Fruit fly (Drosophila melanogaster) whole organism, embryonic: ENCODE measurements around the gene HemK1.

Experiments
- CG10147 ChIP-seq: fragments of 200-800 bp; sonication (Bioruptor generic); optimal IDR thresholded peaks from 2 replicates; lab custom pipeline; 2019; ENCODE audit warnings: missing biosample characterization, mild to moderate bottlenecking, missing genetic modification characterization, moderate library complexity
- CG13296 ChIP-seq: fragments of 200-800 bp; sonication (Bioruptor generic); optimal IDR thresholded peaks from 3 replicates; lab custom pipeline; 2018; ENCODE audit warnings: missing biosample characterization, mild to moderate bottlenecking, missing genetic modification characterization
- CG17802 ChIP-seq: fragments of 200-800 bp; sonication (Bioruptor generic); optimal IDR thresholded peaks from 2 replicates; lab custom pipeline; 2018; ENCODE audit warnings: missing biosample characterization, mild to moderate bottlenecking, missing genetic modification characterization, moderate library complexity
- CG17912 ChIP-seq: fragments of 200-800 bp; sonication (Bioruptor generic); optimal IDR thresholded peaks from 2 replicates; lab custom pipeline; 2018; ENCODE audit warnings: missing biosample characterization, mild to moderate bottlenecking, missing genetic modification characterization
- CG1792 ChIP-seq: fragments of 200-800 bp; sonication (Bioruptor generic); optimal IDR thresholded peaks from 2 replicates; lab custom pipeline; 2016; ENCODE audit warnings: missing biosample characterization, missing genetic modification characterization
- CG2120 ChIP-seq: fragments of 200-800 bp; sonication (Bioruptor generic); optimal IDR thresholded peaks from 3 replicates; lab custom pipeline; 2016; ENCODE audit warnings: missing biosample characterization, missing genetic modification characterization
- CG2678 ChIP-seq: fragments of 200-800 bp; sonication (Bioruptor generic); optimal IDR thresholded peaks from 3 replicates; lab custom pipeline; 2019; ENCODE audit warnings: missing biosample characterization, mild to moderate bottlenecking, missing genetic modification characterization, moderate library complexity
- CG31441 ChIP-seq: fragments of 200-800 bp; sonication (Bioruptor generic); IDR thresholded peaks from 2 replicates; pipeline ENCODE4 v1.3.6; 2022; ENCODE audit warnings: missing biosample characterization, missing genetic modification characterization
- CG34224 ChIP-seq: fragments of 200-800 bp; sonication (Bioruptor generic); IDR thresholded peaks from 3 replicates; pipeline ENCODE4 v1.3.6; 2022; ENCODE audit warnings: missing biosample characterization, missing genetic modification characterization; ENCODE audit not compliant: partially characterized antibody
- CG34422 ChIP-seq: fragments of 200-800 bp; sonication (Bioruptor generic); IDR thresholded peaks from 3 replicates; pipeline ENCODE4 v1.3.6; 2022; ENCODE audit warnings: missing biosample characterization, missing genetic modification characterization
- CG6765 ChIP-seq: fragments of 200-800 bp; sonication (Bioruptor generic); optimal IDR thresholded peaks from 3 replicates; lab custom pipeline; 2017; ENCODE audit warnings: missing biosample characterization, mild to moderate bottlenecking, missing genetic modification characterization
- CG8089 ChIP-seq: fragments of 200-800 bp; sonication (Bioruptor generic); optimal IDR thresholded peaks from 3 replicates; lab custom pipeline; 2016; ENCODE audit warnings: missing biosample characterization, missing genetic modification characterization
- CG9817 ChIP-seq: fragments of 200-800 bp; sonication (Bioruptor generic); optimal IDR thresholded peaks from 2 replicates; lab custom pipeline; 2018; ENCODE audit warnings: missing biosample characterization, mild to moderate bottlenecking, missing genetic modification characterization, moderate library complexity
- CTCF ChIP-seq: fragments of 200-800 bp; sonication (Bioruptor generic); optimal IDR thresholded peaks from 2 replicates; lab custom pipeline; 2017; ENCODE audit warnings: missing biosample characterization, mild to moderate bottlenecking, missing genetic modification characterization, moderate library complexity
- E2f1 ChIP-seq: fragments of 200-800 bp; sonication (Bioruptor generic); IDR thresholded peaks from 2 replicates; pipeline ENCODE4 v1.3.6; 2022; ENCODE audit warnings: missing biosample characterization, missing genetic modification characterization
- E2f2 ChIP-seq: fragments of 200-800 bp; sonication (Bioruptor generic); IDR thresholded peaks from 2 replicates; pipeline ENCODE4 v1.3.6; 2022; ENCODE audit warnings: missing biosample characterization, missing genetic modification characterization
- Eip74EF ChIP-seq, 2 experiments: fragments of 200-800 bp in 1 of 2; fragments of >200 bp in 1 of 2; sonication (Bioruptor generic) in 1 of 2; optimal IDR thresholded peaks; 2 replicates each; lab custom pipeline; 2017 to 2019; ENCODE audit warnings: missing biosample characterization in 2 of 2, missing genetic modification characterization in 2 of 2, mild to moderate bottlenecking in 1 of 2, moderate library complexity in 1 of 2
- HLHmδ ChIP-seq: fragments of 200-800 bp; sonication (Bioruptor generic); optimal IDR thresholded peaks from 2 replicates; lab custom pipeline; 2018; ENCODE audit warnings: missing biosample characterization, mild to moderate bottlenecking, missing genetic modification characterization, moderate library complexity
- Hr78 ChIP-seq, 2 experiments: fragments of 200-800 bp in 1 of 2; fragments of >200 bp in 1 of 2; sonication (Bioruptor generic) in 1 of 2; optimal IDR thresholded peaks; 2 replicates each; lab custom pipeline; 2017 to 2019; ENCODE audit warnings: missing biosample characterization in 2 of 2, missing genetic modification characterization in 2 of 2, mild to moderate bottlenecking in 1 of 2, moderate library complexity in 1 of 2
- NC2β ChIP-seq: fragments of 200-800 bp; sonication (Bioruptor generic); optimal IDR thresholded peaks from 2 replicates; lab custom pipeline; 2016; ENCODE audit warnings: missing biosample characterization, missing genetic modification characterization
- Rfx ChIP-seq: fragments of 200-800 bp; sonication (Bioruptor generic); IDR thresholded peaks from 2 replicates; pipeline ENCODE4 v1.3.6; 2022; ENCODE audit warnings: missing biosample characterization, missing genetic modification characterization
- Sin3A ChIP-seq: fragments of >200 bp; optimal IDR thresholded peaks from 2 replicates; lab custom pipeline; 2018
- Xbp1 ChIP-seq: fragments of 200-800 bp; sonication (Bioruptor generic); optimal IDR thresholded peaks from 3 replicates; lab custom pipeline; 2016; ENCODE audit warnings: missing biosample characterization, mild to moderate bottlenecking, missing genetic modification characterization
- btn ChIP-seq: fragments of 200-800 bp; sonication (Bioruptor generic); optimal IDR thresholded peaks from 2 replicates; lab custom pipeline; 2016; ENCODE audit warnings: missing biosample characterization, missing genetic modification characterization
- cas ChIP-seq: fragments of 200-800 bp; sonication (Bioruptor generic); IDR thresholded peaks from 2 replicates; pipeline ENCODE4 v1.3.6; 2022; ENCODE audit warnings: missing biosample characterization, missing genetic modification characterization
- chm ChIP-seq: fragments of 200-800 bp; sonication (Bioruptor generic); IDR thresholded peaks from 2 replicates; pipeline ENCODE4 v1.3.6; 2022; ENCODE audit warnings: missing biosample characterization, missing genetic modification characterization
- ci ChIP-seq: fragments of 200-800 bp; sonication (Bioruptor generic); IDR thresholded peaks from 3 replicates; pipeline ENCODE4 v1.3.6; 2022; ENCODE audit warnings: missing biosample characterization, missing genetic modification characterization
- dysf ChIP-seq: fragments of 200-800 bp; sonication (Bioruptor generic); IDR thresholded peaks from 3 replicates; pipeline ENCODE4 v1.3.6; 2022; ENCODE audit warnings: missing biosample characterization, missing genetic modification characterization
- en ChIP-seq: fragments of 200-800 bp; sonication (Bioruptor generic); optimal IDR thresholded peaks from 2 replicates; lab custom pipeline; 2016; ENCODE audit warnings: missing biosample characterization, missing genetic modification characterization
- exex ChIP-seq: fragments of 200-800 bp; sonication (Bioruptor generic); optimal IDR thresholded peaks from 4 replicates; lab custom pipeline; 2018; ENCODE audit warnings: missing biosample characterization, mild to moderate bottlenecking, missing genetic modification characterization, moderate library complexity
- ftz-f1 ChIP-seq: fragments of 200-800 bp; sonication (Bioruptor generic); optimal IDR thresholded peaks from 2 replicates; lab custom pipeline; 2016; ENCODE audit warnings: missing biosample characterization, missing genetic modification characterization
- gcm2 ChIP-seq: fragments of 200-800 bp; sonication (Bioruptor generic); optimal IDR thresholded peaks from 2 replicates; lab custom pipeline; 2016; ENCODE audit warnings: missing biosample characterization, missing genetic modification characterization
- gfzf ChIP-seq: fragments of 200-800 bp; sonication (Bioruptor generic); optimal IDR thresholded peaks from 2 replicates; lab custom pipeline; 2016; ENCODE audit warnings: missing biosample characterization, mild to moderate bottlenecking, missing genetic modification characterization, moderate library complexity
- hb ChIP-seq: fragments of 200-800 bp; sonication (Bioruptor generic); IDR thresholded peaks from 3 replicates; pipeline ENCODE4 v1.3.6; 2022; ENCODE audit warnings: missing biosample characterization, missing genetic modification characterization; ENCODE audit not compliant: partially characterized antibody
- luna ChIP-seq: fragments of 200-800 bp; sonication (Bioruptor generic); optimal IDR thresholded peaks from 2 replicates; lab custom pipeline; 2016; ENCODE audit warnings: missing biosample characterization, missing genetic modification characterization
- pita ChIP-seq: fragments of 200-800 bp; sonication (Bioruptor generic); optimal IDR thresholded peaks from 2 replicates; lab custom pipeline; 2017; ENCODE audit warnings: missing biosample characterization, mild to moderate bottlenecking, missing genetic modification characterization
- sc ChIP-seq, 3 experiments: fragments of >200 bp in 2 of 3; fragments of 200-800 bp in 1 of 3; sonication (Bioruptor generic) in 1 of 3; optimal IDR thresholded peaks; 2 replicates in 2 of 3; 3 replicates in 1 of 3; lab custom pipeline; 2017; ENCODE audit warnings: mild to moderate bottlenecking in 1 of 3, missing biosample characterization in 1 of 3, missing genetic modification characterization in 1 of 3, missing genetic modification reagents in 1 of 3
- slbo ChIP-seq: fragments of 200-800 bp; sonication (Bioruptor generic); IDR thresholded peaks from 2 replicates; pipeline ENCODE4 v1.3.6; 2022; ENCODE audit warnings: missing biosample characterization, missing genetic modification characterization
- tll ChIP-seq, 2 experiments: fragments of 200-800 bp in 1 of 2; fragments of >200 bp in 1 of 2; sonication (Bioruptor generic) in 1 of 2; optimal IDR thresholded peaks; 2 replicates each; lab custom pipeline; 2017 to 2019; ENCODE audit warnings: missing biosample characterization in 2 of 2, missing genetic modification characterization in 2 of 2, mild to moderate bottlenecking in 1 of 2, moderate library complexity in 1 of 2
- tna ChIP-seq: fragments of 200-800 bp; sonication (Bioruptor generic); IDR thresholded peaks from 2 replicates; pipeline ENCODE4 v1.3.6; 2022; ENCODE audit warnings: missing biosample characterization, missing genetic modification characterization; ENCODE audit not compliant: partially characterized antibody
- zf30C ChIP-seq: fragments of 200-800 bp; sonication (Bioruptor generic); optimal IDR thresholded peaks from 3 replicates; lab custom pipeline; 2018; ENCODE audit warnings: missing biosample characterization, mild to moderate bottlenecking, missing genetic modification characterization

Gene HemK1

dm6 chr2L:6498448-6498847 is 30.9 kb upstream of the HemK1 start, which contains the start of gene CG31637 (continued):
- TF ChIP-seq NC2β (GFP tag; lab: Kevin White, UChicago): peak; percentile 37
- peak; percentile 4 for TF ChIP-seq CG17912 (GFP tag; lab: Kevin White, UChicago)
- TF ChIP-seq en (GFP tag; lab: Kevin White, UChicago): no peak
- TF ChIP-seq CG8089 (GFP tag; lab: Kevin White, UChicago): peak; percentile 2
- TF ChIP-seq CG9817 (tag; lab: Kevin White, UChicago): peak; percentile 17
- no peak for TF ChIP-seq E2f1 (GFP tag; lab: Robert Waterston, UW)
- peak; percentile 81 for TF ChIP-seq pita (GFP tag; lab: Kevin White, UChicago)
- peak; percentile 43; the same call in 1 of the 2 replicates for TF ChIP-seq tna
- peak; percentile 59; the same call in 1 of the 2 replicates for TF ChIP-seq CG31441 (GFP tag; lab: Robert Waterston, UW)
- peak; percentile 39 for TF ChIP-seq HLHmδ (GFP tag; lab: Kevin White, UChicago)
- peak; percentile 39; the same call in 1 of the 2 replicates for TF ChIP-seq cas (GFP tag; lab: Robert Waterston, UW)
- TF ChIP-seq slbo (GFP tag; lab: Robert Waterston, UW): peak; percentile 48
- TF ChIP-seq gcm2 (GFP tag; lab: Kevin White, UChicago): no peak
- peak; percentile 60 for TF ChIP-seq Rfx
- TF ChIP-seq zf30C: peak; percentile 42
- TF ChIP-seq CG1792 (GFP tag; lab: Kevin White, UChicago): no peak
- TF ChIP-seq sc (optimal IDR thresholded peaks at IDR 0.05; lab: Kevin White, UChicago): no peak
- no peak for TF ChIP-seq sc (GFP tag; optimal IDR thresholded peaks at IDR 0.05; lab: Kevin White, UChicago)
- peak in 1 of 2 experiments; percentile 45 for TF ChIP-seq tll (GFP tag; optimal IDR thresholded peaks at IDR 0.05; lab: Kevin White, UChicago)
- TF ChIP-seq hb (GFP tag; lab: Robert Waterston, UW): no peak
- TF ChIP-seq CG34224 (GFP tag; lab: Robert Waterston, UW): peak; percentile 47
- peak; percentile 9 for TF ChIP-seq ftz-f1 (GFP tag; lab: Kevin White, UChicago)
- TF ChIP-seq CG2120 (GFP tag; lab: Kevin White, UChicago): no peak
- peak; percentile 23 for TF ChIP-seq CG6765 (GFP tag; lab: Kevin White, UChicago)
- peak; percentile 2 for TF ChIP-seq CG2678 (tag; lab: Kevin White, UChicago)
- peak; percentile 14 for TF ChIP-seq CG13296
- TF ChIP-seq Eip74EF (GFP tag; optimal IDR thresholded peaks at IDR 0.05; lab: Kevin White, UChicago): peak in 1 of 2 experiments; percentile 66
- TF ChIP-seq gfzf (GFP tag; lab: Kevin White, UChicago): peak; percentile 99
- TF ChIP-seq E2f2: peak; percentile 70
- peak; percentile 63 for TF ChIP-seq CTCF (GFP tag; lab: Kevin White, UChicago)
- TF ChIP-seq Xbp1 (GFP tag; lab: Kevin White, UChicago): peak; percentile 31
- TF ChIP-seq CG17802 (tag; lab: Kevin White, UChicago): no peak
- TF ChIP-seq Sin3A (lab: Kevin White, UChicago): peak; percentile 46
- peak; percentile 44; the same call in 1 of the 3 replicates for TF ChIP-seq CG34422 (GFP tag; lab: Robert Waterston, UW)
- peak; percentile 32 for TF ChIP-seq CG10147 (GFP tag; lab: Kevin White, UChicago)
- peak; percentile 81 for TF ChIP-seq chm (GFP tag; lab: Robert Waterston, UW)
- peak; percentile 65; the same call in 1 of the 3 replicates for TF ChIP-seq ci (GFP tag; lab: Robert Waterston, UW)
- no peak for TF ChIP-seq Hr78 (GFP tag; optimal IDR thresholded peaks at IDR 0.05; lab: Kevin White, UChicago)
- no peak for TF ChIP-seq luna
- TF ChIP-seq dysf (GFP tag; lab: Robert Waterston, UW): no peak
- TF ChIP-seq exex (tag; lab: Kevin White, UChicago): peak; percentile 17
- no peak for TF ChIP-seq btn (GFP tag; lab: Kevin White, UChicago)
- TF ChIP-seq, all 482 proteins: peak for 151
